Worm (Caenorhabditis elegans) whole organism, L2 larva: ENCODE measurements around the gene ugt-61.

Experiments
- C34F6.9 ChIP-seq: fragments of 150-350 bp; optimal IDR thresholded peaks from 2 replicates; lab custom pipeline; 2014; ENCODE audit warnings: missing biosample characterization, missing genetic modification characterization
- Y55F3AM.14 ChIP-seq: fragments of 200-800 bp; sonication (Bioruptor generic); optimal IDR thresholded peaks from 2 replicates; lab custom pipeline; 2018; ENCODE audit warnings: mild to moderate bottlenecking, missing genetic modification characterization, missing compliant biosample characterization
- alr-1 ChIP-seq: fragments of 150-350 bp; optimal IDR thresholded peaks from 2 replicates; lab custom pipeline; 2014; ENCODE audit warnings: missing biosample characterization, missing genetic modification characterization
- aly-2 ChIP-seq: fragments of 150-350 bp; optimal IDR thresholded peaks from 2 replicates; lab custom pipeline; 2014; ENCODE audit warnings: missing biosample characterization, missing genetic modification characterization
- ama-1 ChIP-seq: fragments of 150-350 bp; optimal IDR thresholded peaks from 2 replicates; lab custom pipeline; 2018; ENCODE audit warnings: inconsistent platforms
- blmp-1 ChIP-seq: sonication (generic microtip); optimal IDR thresholded peaks from 2 replicates; lab custom pipeline; 2017; ENCODE audit warnings: missing genetic modification characterization, mild to moderate bottlenecking, missing compliant biosample characterization, antibody characterized with exemption, moderate library complexity; ENCODE audit not compliant: insufficient read depth
- ceh-16 ChIP-seq: fragments of 150-350 bp; optimal IDR thresholded peaks from 2 replicates; lab custom pipeline; 2014; ENCODE audit warnings: missing biosample characterization, missing genetic modification characterization
- ceh-82 ChIP-seq: fragments of 150-350 bp; optimal IDR thresholded peaks from 2 replicates; lab custom pipeline; 2014; ENCODE audit warnings: missing biosample characterization, missing genetic modification characterization
- crh-2 ChIP-seq: sonication (generic microtip); optimal IDR thresholded peaks from 2 replicates; lab custom pipeline; 2017; ENCODE audit warnings: missing biosample characterization, missing genetic modification characterization
- dmd-4 ChIP-seq: sonication (generic microtip); optimal IDR thresholded peaks from 2 replicates; lab custom pipeline; 2017; ENCODE audit warnings: missing biosample characterization, missing genetic modification characterization
- elt-1 ChIP-seq: fragments of 150-350 bp; optimal IDR thresholded peaks from 2 replicates; lab custom pipeline; 2014; ENCODE audit warnings: missing biosample characterization, missing genetic modification characterization
- elt-3 ChIP-seq: sonication (generic microtip); optimal IDR thresholded peaks from 2 replicates; lab custom pipeline; 2017; ENCODE audit warnings: missing biosample characterization, missing genetic modification characterization
- fos-1 ChIP-seq: fragments of 150-350 bp; optimal IDR thresholded peaks from 2 replicates; lab custom pipeline; 2014; ENCODE audit warnings: missing biosample characterization, missing genetic modification characterization
- gmeb-1 ChIP-seq: fragments of 150-350 bp; optimal IDR thresholded peaks from 2 replicates; lab custom pipeline; 2014; ENCODE audit warnings: missing biosample characterization, missing genetic modification characterization
- lin-11 ChIP-seq: fragments of 150-350 bp; sonication (generic microtip); optimal IDR thresholded peaks from 2 replicates; lab custom pipeline; 2014; ENCODE audit warnings: missing biosample characterization, missing genetic modification characterization, inconsistent platforms, mixed read lengths
- lin-13 ChIP-seq: fragments of 150-350 bp; optimal IDR thresholded peaks from 2 replicates; lab custom pipeline; 2014; ENCODE audit warnings: missing biosample characterization, missing genetic modification reagents, missing genetic modification characterization
- lsy-2 ChIP-seq, 2 experiments: fragments of 150-350 bp in 1 of 2; sonication (generic microtip) in 1 of 2; optimal IDR thresholded peaks; 2 replicates each; lab custom pipeline; 2014 to 2017; ENCODE audit warnings: missing biosample characterization in 2 of 2, missing genetic modification characterization in 2 of 2
- mab-5 ChIP-seq: fragments of 150-350 bp; optimal IDR thresholded peaks from 2 replicates; lab custom pipeline; 2014; ENCODE audit warnings: missing biosample characterization, missing genetic modification characterization
- mbf-1 ChIP-seq: sonication (generic microtip); optimal IDR thresholded peaks from 2 replicates; lab custom pipeline; 2017; ENCODE audit warnings: missing biosample characterization, missing genetic modification characterization
- mdl-1 ChIP-seq, 2 experiments: fragments of 150-350 bp in 1 of 2; sonication (generic microtip) in 1 of 2; optimal IDR thresholded peaks; 2 replicates each; lab custom pipeline; 2017; ENCODE audit warnings: missing biosample characterization in 2 of 2, missing genetic modification characterization in 2 of 2
- nhr-11 ChIP-seq: fragments of 150-350 bp; optimal IDR thresholded peaks from 2 replicates; lab custom pipeline; 2014; ENCODE audit warnings: missing biosample characterization, missing genetic modification characterization
- nhr-12 ChIP-seq: fragments of 150-350 bp; optimal IDR thresholded peaks from 2 replicates; lab custom pipeline; 2014; ENCODE audit warnings: missing biosample characterization, missing genetic modification characterization
- nhr-129 ChIP-seq: fragments of 150-350 bp; optimal IDR thresholded peaks from 2 replicates; lab custom pipeline; 2014; ENCODE audit warnings: missing biosample characterization, missing genetic modification characterization
- nhr-23 ChIP-seq: fragments of 150-350 bp; optimal IDR thresholded peaks from 2 replicates; lab custom pipeline; 2014; ENCODE audit warnings: missing biosample characterization, missing genetic modification reagents, missing genetic modification characterization
- nhr-237 ChIP-seq: fragments of 150-350 bp; optimal IDR thresholded peaks from 2 replicates; lab custom pipeline; 2014; ENCODE audit warnings: missing biosample characterization, missing genetic modification characterization
- nhr-25 ChIP-seq: fragments of 150-350 bp; sonication (generic microtip); optimal IDR thresholded peaks from 3 replicates; lab custom pipeline; 2014; ENCODE audit warnings: missing biosample characterization, missing genetic modification characterization
- nhr-6 ChIP-seq: fragments of 150-350 bp; optimal IDR thresholded peaks from 2 replicates; lab custom pipeline; 2014; ENCODE audit warnings: missing biosample characterization, missing genetic modification characterization
- nhr-77 ChIP-seq: fragments of 150-350 bp; optimal IDR thresholded peaks from 2 replicates; lab custom pipeline; 2014; ENCODE audit warnings: missing biosample characterization, missing genetic modification characterization
- peb-1 ChIP-seq: fragments of 150-350 bp; optimal IDR thresholded peaks from 2 replicates; lab custom pipeline; 2014; ENCODE audit warnings: missing biosample characterization, missing genetic modification characterization
- sem-4 ChIP-seq: fragments of 150-350 bp; optimal IDR thresholded peaks from 2 replicates; lab custom pipeline; 2014; ENCODE audit warnings: missing biosample characterization, missing genetic modification reagents, missing genetic modification characterization
- skn-1 ChIP-seq: sonication (generic microtip); optimal IDR thresholded peaks from 2 replicates; lab custom pipeline; 2017; ENCODE audit warnings: missing biosample characterization, missing genetic modification characterization
- sma-3 ChIP-seq: sonication (generic microtip); optimal IDR thresholded peaks from 2 replicates; lab custom pipeline; 2016; ENCODE audit warnings: missing genetic modification reagents, missing genetic modification characterization, missing compliant biosample characterization
- sma-9 ChIP-seq, 2 experiments: fragments of 150-350 bp in 1 of 2; sonication (generic microtip) in 1 of 2; optimal IDR thresholded peaks; 2 replicates each; lab custom pipeline; 2014 to 2016; ENCODE audit warnings: missing genetic modification characterization in 2 of 2, mild to moderate bottlenecking in 1 of 2, missing biosample characterization in 1 of 2, missing compliant biosample characterization in 1 of 2, missing genetic modification reagents in 1 of 2, moderate library complexity in 1 of 2
- snpc-4 ChIP-seq: fragments of 150-350 bp; optimal IDR thresholded peaks from 2 replicates; lab custom pipeline; 2014; ENCODE audit warnings: missing biosample characterization, missing genetic modification characterization
- unc-39 ChIP-seq: fragments of 150-350 bp; optimal IDR thresholded peaks from 2 replicates; lab custom pipeline; 2014; ENCODE audit warnings: missing biosample characterization, missing genetic modification characterization
- unc-55 ChIP-seq: fragments of 150-350 bp; sonication (generic microtip); optimal IDR thresholded peaks from 3 replicates; lab custom pipeline; 2014; ENCODE audit warnings: missing biosample characterization, missing genetic modification reagents, missing genetic modification characterization
- unc-62 ChIP-seq: fragments of 150-350 bp; optimal IDR thresholded peaks from 2 replicates; lab custom pipeline; 2014; ENCODE audit warnings: missing biosample characterization, missing genetic modification reagents, missing genetic modification characterization
- ztf-1 ChIP-seq: fragments of 200-800 bp; sonication (Bioruptor generic); conservative IDR thresholded peaks from 2 replicates; pipeline ENCODE4 v1.3.6; 2022; ENCODE audit warnings: missing genetic modification characterization, missing compliant biosample characterization
- ztf-4 ChIP-seq: fragments of 150-350 bp; optimal IDR thresholded peaks from 2 replicates; lab custom pipeline; 2014; ENCODE audit warnings: missing biosample characterization, missing genetic modification characterization

Gene ugt-61

DNA sequence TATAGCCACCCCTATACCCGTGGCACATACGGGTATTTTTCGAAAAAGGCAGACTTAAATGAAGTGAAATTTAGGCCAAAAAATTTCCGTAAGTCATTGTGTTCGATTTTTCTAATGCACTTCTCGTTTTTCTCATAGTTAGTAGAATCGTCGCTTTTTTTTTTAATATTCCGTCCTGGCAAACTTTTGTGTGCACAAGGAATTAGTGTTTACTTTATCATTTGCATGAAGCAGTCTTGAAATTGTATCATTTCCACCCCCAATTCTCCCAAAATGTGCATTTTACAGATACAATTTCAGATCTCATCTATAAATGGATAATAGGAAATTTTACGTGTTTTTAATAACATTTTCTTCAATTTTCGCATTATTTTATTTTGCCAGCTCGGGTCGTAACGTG, 8.1 kb downstream of the ugt-61 start, which contains the start of gene C18G1.6:
C18G1.6 (plus strand) TSS at position 301 of the 400 bp plus-strand sequence.
- TF ChIP-seq sma-3 (GFP tag; lab: Kevin White, UChicago) = no peak
- TF ChIP-seq snpc-4 (tag; lab: Kevin White, UChicago) = no peak
- TF ChIP-seq elt-1 (tag; lab: Kevin White, UChicago) = no peak
- TF ChIP-seq gmeb-1 (tag; lab: Kevin White, UChicago) = no peak
- no peak for TF ChIP-seq sem-4 (tag; lab: Kevin White, UChicago)
- no peak for TF ChIP-seq mdl-1 (tag; optimal IDR thresholded peaks at IDR 0.05; lab: Kevin White, UChicago)
- no peak for TF ChIP-seq alr-1 (tag; lab: Kevin White, UChicago)
- TF ChIP-seq nhr-25 (tag; lab: Kevin White, UChicago) = no peak
- TF ChIP-seq aly-2 (tag; lab: Kevin White, UChicago) = no peak
- TF ChIP-seq ceh-82 = no peak

DNA sequence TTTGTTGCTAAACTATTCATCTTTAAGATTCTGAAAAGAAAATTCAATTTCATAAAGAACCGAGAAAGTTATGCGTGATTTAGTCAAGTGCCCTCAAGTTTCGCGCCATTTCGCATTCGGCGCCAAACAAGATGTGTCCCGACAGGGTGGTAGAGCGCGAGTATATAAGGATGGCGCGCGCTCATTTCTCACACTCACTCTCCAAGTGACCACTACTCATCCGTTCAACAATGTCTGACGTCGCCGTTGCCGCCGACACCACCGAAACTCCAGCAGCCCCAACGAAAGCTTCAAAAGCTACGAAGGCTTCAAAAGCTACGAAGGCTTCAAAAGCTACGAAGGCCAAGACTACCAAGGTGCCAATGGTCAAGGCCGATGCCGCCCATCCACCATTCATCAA, 11.9 kb downstream of the ugt-61 start, which contains the start of gene hil-4:
hil-4 (plus strand) TSS at position 191 of the 400 bp plus-strand sequence.
- no peak for TF ChIP-seq blmp-1 (tag; lab: Kevin White, UChicago)
- no peak for TF ChIP-seq C34F6.9 (tag; lab: Kevin White, UChicago)
- TF ChIP-seq fos-1 (tag; lab: Kevin White, UChicago) = no peak
- TF ChIP-seq nhr-129 = no peak
- TF ChIP-seq ama-1 (lab: Kevin White, UChicago) = no peak
- TF ChIP-seq mab-5 (tag; lab: Kevin White, UChicago) = no peak
- TF ChIP-seq lin-13 (GFP tag; lab: Kevin White, UChicago) = no peak
- TF ChIP-seq crh-2 (tag; lab: Kevin White, UChicago) = no peak
- TF ChIP-seq dmd-4 (tag; lab: Kevin White, UChicago) = no peak
- no peak for TF ChIP-seq lsy-2 (tag; optimal IDR thresholded peaks at IDR 0.05; lab: Kevin White, UChicago)
- no peak for TF ChIP-seq unc-39 (tag; lab: Kevin White, UChicago)
- no peak for TF ChIP-seq peb-1 (tag; lab: Kevin White, UChicago)
- TF ChIP-seq ceh-82 = no peak
- no peak for TF ChIP-seq snpc-4 (tag; lab: Kevin White, UChicago)
- TF ChIP-seq skn-1 = no peak
- no peak for TF ChIP-seq nhr-77 (tag; lab: Kevin White, UChicago)
- no peak for TF ChIP-seq nhr-23 (tag; lab: Kevin White, UChicago)
- TF ChIP-seq nhr-237 (tag; lab: Kevin White, UChicago) = no peak
- TF ChIP-seq nhr-11 (tag; lab: Kevin White, UChicago) = no peak

DNA sequence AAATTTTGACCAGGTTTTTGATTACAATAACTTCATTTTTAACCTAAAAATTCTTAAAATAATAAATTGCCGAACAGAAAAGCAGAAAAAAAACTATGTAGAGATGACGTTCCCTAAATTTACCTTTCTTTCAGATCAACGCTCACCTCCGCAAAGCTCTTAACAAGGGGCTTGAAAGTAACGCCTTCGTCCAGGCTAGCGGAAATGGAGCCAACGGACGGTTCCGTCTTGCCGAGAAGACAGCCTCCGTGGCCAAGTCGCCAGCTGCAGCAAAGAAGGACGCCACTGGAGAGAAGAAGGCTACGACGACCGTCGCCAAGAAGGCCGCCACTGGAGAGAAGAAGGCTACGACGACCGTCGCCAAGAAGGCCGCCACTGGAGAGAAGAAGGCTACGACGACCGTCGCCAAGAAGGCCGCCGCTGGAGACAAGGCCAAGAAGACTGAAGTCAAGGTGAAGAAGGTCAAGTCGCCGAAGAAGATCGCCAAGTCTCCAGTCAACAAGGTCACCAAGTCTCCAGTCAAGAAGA, 12.5 kb downstream of the ugt-61 start:
- TF ChIP-seq ztf-1 (GFP tag; lab: Robert Waterston, UW) (no peak), nhr-12 (tag; lab: Kevin White, UChicago) (no peak), Y55F3AM.14 (GFP tag; lab: Kevin White, UChicago) (peak; percentile 0), dmd-4 (tag; lab: Kevin White, UChicago) (no peak), ceh-16 (tag; lab: Kevin White, UChicago) (no peak)

DNA sequence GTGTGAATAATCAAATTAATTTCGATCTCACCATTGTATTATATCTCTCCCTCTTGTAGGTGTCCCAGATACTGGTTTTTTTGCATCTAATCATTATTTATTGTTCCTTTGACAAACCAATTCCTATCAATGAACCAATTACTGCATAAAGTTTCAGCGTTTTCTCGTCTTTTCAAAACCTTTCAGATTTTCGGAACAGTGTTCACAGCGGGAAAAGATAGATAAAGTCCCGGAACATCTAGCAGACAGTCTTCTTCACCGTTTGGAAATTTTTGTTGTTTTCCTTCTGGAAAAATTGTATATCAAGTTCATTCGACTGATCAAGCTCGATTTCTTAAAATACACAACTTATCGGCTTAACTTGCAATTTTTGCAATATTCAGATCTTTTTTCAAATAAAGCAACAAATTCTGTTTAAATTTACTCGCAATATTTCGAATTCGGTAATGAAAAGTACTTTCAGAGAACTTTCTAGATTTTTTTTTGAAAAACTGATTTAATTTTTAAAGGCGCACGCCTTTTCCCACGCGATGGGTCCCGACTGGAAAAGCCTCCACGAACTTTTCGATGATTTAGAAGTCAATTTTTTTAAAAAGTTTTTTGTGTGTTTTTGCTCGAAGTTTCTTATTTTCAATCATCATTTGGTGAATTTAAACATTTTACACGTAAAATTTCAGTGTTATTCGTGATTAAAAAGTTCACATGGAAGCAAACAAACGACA, 13.2 kb downstream of the ugt-61 start, which contains the start of gene pgl-3:
pgl-3 (plus strand) TSS at position 672 of the 722 bp plus-strand sequence.
- TF ChIP-seq unc-55 (GFP tag; lab: Kevin White, UChicago) = no peak
- TF ChIP-seq lin-13 (GFP tag; lab: Kevin White, UChicago) = no peak
- no peak for TF ChIP-seq ztf-4 (tag; lab: Kevin White, UChicago)
- no peak for TF ChIP-seq sem-4 (tag; lab: Kevin White, UChicago)
- TF ChIP-seq aly-2 (tag; lab: Kevin White, UChicago) = no peak
- no peak for TF ChIP-seq C34F6.9 (tag; lab: Kevin White, UChicago)
- TF ChIP-seq nhr-77 (tag; lab: Kevin White, UChicago) = no peak
- TF ChIP-seq dmd-4 (tag; lab: Kevin White, UChicago) = no peak
- TF ChIP-seq mdl-1 (tag; optimal IDR thresholded peaks at IDR 0.05; lab: Kevin White, UChicago) = no peak
- no peak for TF ChIP-seq lin-11 (tag; lab: Kevin White, UChicago)
- TF ChIP-seq fos-1 (tag; lab: Kevin White, UChicago) = no peak
- no peak for TF ChIP-seq unc-62 (GFP tag; lab: Kevin White, UChicago)
- TF ChIP-seq sma-3 (GFP tag; lab: Kevin White, UChicago) = no peak
- no peak for TF ChIP-seq nhr-6 (tag; lab: Kevin White, UChicago)
- TF ChIP-seq mbf-1 = no peak
- no peak for TF ChIP-seq sma-9 (GFP tag; optimal IDR thresholded peaks at IDR 0.05; lab: Kevin White, UChicago)
- TF ChIP-seq sma-9 (tag; optimal IDR thresholded peaks at IDR 0.05; lab: Kevin White, UChicago) = no peak
- TF ChIP-seq ceh-82 = no peak
- TF ChIP-seq elt-3 (tag; lab: Kevin White, UChicago) = no peak
- TF ChIP-seq peb-1 (tag; lab: Kevin White, UChicago) = no peak
- no peak for TF ChIP-seq gmeb-1 (tag; lab: Kevin White, UChicago)
- TF ChIP-seq, all 48 proteins: peak for 0
